Worm (Caenorhabditis elegans) whole organism, L4 larva: ENCODE measurements around the gene zip-1.

Experiments used
- aha-1 ChIP-seq: fragments of 150-350 bp; peaks from one replicate; lab custom pipeline; 2014; ENCODE audit warnings: missing biosample characterization, missing genetic modification characterization
- ama-1 ChIP-seq: fragments of 150-350 bp; optimal IDR thresholded peaks from 2 replicates; lab custom pipeline; 2014; ENCODE audit warnings: inconsistent platforms, mixed read lengths
- dmd-6 ChIP-seq: fragments of 200-800 bp; sonication (Bioruptor generic); IDR thresholded peaks from 2 replicates; pipeline ENCODE4 v1.3.6; 2022; ENCODE audit warnings: missing genetic modification reagents, missing genetic modification characterization, missing compliant biosample characterization
- egl-27 ChIP-seq: sonication (generic microtip); optimal IDR thresholded peaks from 3 replicates; lab custom pipeline; 2017; ENCODE audit warnings: missing biosample characterization, missing genetic modification reagents, missing genetic modification characterization
- fos-1 ChIP-seq: fragments of 150-350 bp; optimal IDR thresholded peaks from 2 replicates; lab custom pipeline; 2014; ENCODE audit warnings: missing biosample characterization, missing genetic modification characterization
- mdl-1 ChIP-seq, 2 experiments: fragments of 150-350 bp in 1 of 2; sonication (generic microtip) in 1 of 2; optimal IDR thresholded peaks; 2 replicates each; lab custom pipeline; 2014 to 2017; ENCODE audit warnings: missing biosample characterization in 2 of 2, missing genetic modification characterization in 2 of 2
- mep-1 ChIP-seq: fragments of 150-350 bp; sonication (generic microtip); optimal IDR thresholded peaks from 3 replicates; lab custom pipeline; 2014; ENCODE audit warnings: missing biosample characterization, missing genetic modification characterization
- nhr-76 ChIP-seq: fragments of 150-350 bp; optimal IDR thresholded peaks from 2 replicates; lab custom pipeline; 2014; ENCODE audit warnings: missing biosample characterization, missing genetic modification characterization
- snpc-4 ChIP-seq: fragments of 150-350 bp; optimal IDR thresholded peaks from 2 replicates; lab custom pipeline; 2014; ENCODE audit warnings: missing biosample characterization, missing genetic modification characterization
- tag-97 ChIP-seq: fragments of 200-800 bp; sonication (Bioruptor generic); IDR thresholded peaks from 2 replicates; pipeline ENCODE4 v1.3.6; 2022; ENCODE audit warnings: missing genetic modification characterization, missing compliant biosample characterization
- unc-62 ChIP-seq, 3 experiments: fragments of 150-350 bp in 1 of 3; sonication (generic microtip); optimal IDR thresholded peaks in 2 of 3; peaks in 1 of 3; 1 replicate in 1 of 3; 2 replicates in 2 of 3; lab custom pipeline; 2014 to 2017; ENCODE audit warnings: missing biosample characterization in 3 of 3, missing genetic modification characterization in 3 of 3, missing genetic modification reagents in 3 of 3, missing genotype in 1 of 3
- vab-7 ChIP-seq: fragments of 200-800 bp; sonication (Bioruptor generic); IDR thresholded peaks from 2 replicates; pipeline ENCODE4 v1.3.6; 2022; ENCODE audit warnings: missing genetic modification reagents, missing genetic modification characterization, missing compliant biosample characterization
- ztf-11 ChIP-seq: fragments of 150-350 bp; optimal IDR thresholded peaks from 2 replicates; lab custom pipeline; 2014; ENCODE audit warnings: missing biosample characterization, missing genetic modification characterization

DNA sequence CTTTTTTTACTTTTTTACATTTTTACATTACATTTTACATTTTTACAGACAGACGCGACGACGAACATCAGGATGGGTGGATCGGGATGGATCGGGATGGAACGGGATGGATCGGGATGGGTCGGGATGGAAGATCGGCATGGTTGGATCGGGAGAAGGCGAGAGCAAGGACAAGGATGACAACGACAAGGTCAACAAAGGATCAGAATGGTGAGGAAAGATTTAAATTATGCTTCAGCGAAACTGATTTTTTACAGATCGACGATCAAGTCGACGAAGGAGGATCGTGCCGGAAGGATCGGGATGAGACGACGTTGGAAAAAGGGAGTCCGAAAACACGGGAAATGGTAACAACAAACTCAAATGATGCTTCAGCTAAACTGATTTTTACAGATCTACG is 54.6 kb downstream of the zip-1 start:
- TF ChIP-seq vab-7 (GFP tag; lab: Robert Waterston, UW) (no peak), egl-27 (no peak), tag-97 (no peak), aha-1 (tag; lab: Kevin White, UChicago) (peak; percentile 92), nhr-76 (tag; lab: Kevin White, UChicago) (no peak), ztf-11 (tag; lab: Kevin White, UChicago) (no peak), unc-62 (GFP tag; optimal IDR thresholded peaks at IDR 0.05 in 1 of 2; lab: Kevin White, UChicago) (no peak), unc-62 (tag; optimal IDR thresholded peaks at IDR 0.05; lab: Kevin White, UChicago) (no peak), fos-1 (tag; lab: Kevin White, UChicago) (no peak), snpc-4 (tag; lab: Kevin White, UChicago) (no peak), mep-1 (tag; lab: Kevin White, UChicago) (no peak), mdl-1 (tag; optimal IDR thresholded peaks at IDR 0.05; lab: Kevin White, UChicago) (no peak), dmd-6 (GFP tag; lab: Robert Waterston, UW) (no peak), ama-1 (lab: Kevin White, UChicago) (no peak)
